Worm (Caenorhabditis elegans): ENCODE measurements around the gene ecps-2.

DNA sequence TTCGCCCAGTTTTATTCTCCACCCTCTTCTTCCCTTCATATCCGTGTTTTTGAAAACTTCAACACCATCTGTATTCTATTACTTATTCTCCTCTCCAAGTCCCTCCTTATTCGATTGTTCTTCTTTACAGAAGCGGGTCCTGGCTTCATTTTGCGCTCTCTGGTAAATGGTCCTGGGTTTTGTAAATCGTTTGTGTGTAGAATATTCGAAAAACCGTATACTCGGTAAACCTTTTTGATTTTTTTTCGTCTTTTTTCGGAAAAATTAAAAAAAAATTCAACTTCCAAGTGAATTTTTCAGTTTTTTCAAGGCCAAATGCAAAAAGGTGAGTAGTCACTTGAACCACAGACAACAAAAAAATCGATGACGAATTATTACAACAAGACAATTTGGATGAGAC lies 32.1 kb downstream of the ecps-2 start, which contains the start of gene D2045.9:
- TF ChIP-seq tab-1 (GFP tag; IDR thresholded peaks at IDR 0.05) (no peak), ztf-23 (GFP tag; IDR thresholded peaks at IDR 0.05) (no peak), cog-1 (tag; optimal IDR thresholded peaks at IDR 0.05) (no peak), ztf-29 (GFP tag; IDR thresholded peaks at IDR 0.05) (no peak), flt-1 (GFP tag; IDR thresholded peaks at IDR 0.05) (no peak), T22C8.4 (GFP tag; IDR thresholded peaks at IDR 0.05) (no peak), klf-2 (GFP tag; conservative IDR thresholded peaks at IDR 0.05) (no peak), ref-1 (GFP tag; conservative IDR thresholded peaks at IDR 0.05) (no peak), med-1 (GFP tag; optimal IDR thresholded peaks at IDR 0.05; ENCODE audit: insufficient read depth) (no peak)
